Worm (Caenorhabditis elegans): ENCODE results near the gene fbxa-164.

DNA sequence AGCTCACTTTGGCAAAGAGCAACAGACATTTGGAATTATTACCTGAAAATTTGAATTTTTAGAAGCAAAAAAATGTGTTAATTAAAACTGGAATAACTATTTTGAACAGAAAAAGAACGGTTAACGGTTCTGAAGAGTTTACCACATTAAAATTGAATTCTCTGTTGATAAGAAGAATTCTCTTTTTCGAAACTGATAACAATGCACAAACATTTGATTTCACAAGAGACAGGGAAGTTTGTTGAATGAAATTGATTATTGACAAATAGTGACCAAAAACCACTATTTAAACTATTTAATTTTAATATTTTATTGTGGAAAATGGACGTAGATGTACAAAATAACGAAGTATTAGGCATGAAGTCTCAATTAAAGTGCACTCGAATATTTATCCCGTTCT lies 6.3 kb downstream of the fbxa-164 start:
- TF ChIP-seq W03F9.2 (tag; optimal IDR thresholded peaks at IDR 0.05) (no peak), him-1 (tag; optimal IDR thresholded peaks at IDR 0.05) (no peak), dao-5 (tag; optimal IDR thresholded peaks at IDR 0.05) (no peak)

Measured in whole organism, L4/young adult.